Fruit fly (Drosophila melanogaster) whole organism, embryonic: Measurements from ENCODE around the gene GstZ1.

Source experiments
- Ada2b ChIP-seq: fragments of 200-800 bp; sonication (Bioruptor generic); IDR thresholded peaks from 2 replicates; pipeline ENCODE4 v1.3.6; 2022; ENCODE audit warnings: missing biosample characterization, missing genetic modification characterization
- BtbVII ChIP-seq: fragments of 200-800 bp; sonication (Bioruptor generic); optimal IDR thresholded peaks from 3 replicates; lab custom pipeline; 2017; ENCODE audit warnings: missing biosample characterization, mild to moderate bottlenecking, missing genetic modification characterization
- CG10321 ChIP-seq: fragments of 200-800 bp; sonication (Bioruptor generic); IDR thresholded peaks from 2 replicates; pipeline ENCODE4 v1.3.6; 2022; ENCODE audit warnings: missing biosample characterization, missing genetic modification characterization
- CG10366 ChIP-seq: fragments of 200-800 bp; sonication (Bioruptor generic); IDR thresholded peaks from 2 replicates; pipeline ENCODE4 v1.3.6; 2022; ENCODE audit warnings: missing biosample characterization, missing genetic modification characterization
- CG13287 ChIP-seq: fragments of 200-800 bp; sonication (Bioruptor generic); IDR thresholded peaks from 2 replicates; pipeline ENCODE4 v1.3.6; 2022; ENCODE audit warnings: missing biosample characterization, missing genetic modification characterization; ENCODE audit not compliant: partially characterized antibody
- CG13624 ChIP-seq: fragments of 200-800 bp; sonication (Bioruptor generic); optimal IDR thresholded peaks from 2 replicates; lab custom pipeline; 2016; ENCODE audit warnings: missing biosample characterization, missing genetic modification characterization
- CG16863 ChIP-seq: fragments of 200-800 bp; sonication (Bioruptor generic); optimal IDR thresholded peaks from 3 replicates; lab custom pipeline; 2016; ENCODE audit warnings: missing biosample characterization, missing genetic modification characterization
- CG17612 ChIP-seq: fragments of 200-800 bp; sonication (Bioruptor generic); IDR thresholded peaks from 2 replicates; pipeline ENCODE4 v1.3.6; 2022; ENCODE audit warnings: missing biosample characterization, missing genetic modification characterization
- CG17829 ChIP-seq: fragments of 200-800 bp; optimal IDR thresholded peaks from 2 replicates; lab custom pipeline; 2019; ENCODE audit warnings: missing biosample characterization, mild to moderate bottlenecking, missing genetic modification characterization, moderate library complexity
- CG3726 ChIP-seq: fragments of 200-800 bp; sonication (Bioruptor generic); IDR thresholded peaks from 3 replicates; pipeline ENCODE4, ENCODE4 v1.3.6; 2022; ENCODE audit warnings: missing biosample characterization, missing genetic modification characterization
- CG3995 ChIP-seq: fragments of 200-800 bp; sonication (Bioruptor generic); optimal IDR thresholded peaks from 3 replicates; lab custom pipeline; 2016; ENCODE audit warnings: missing biosample characterization, missing genetic modification characterization
- CG42726 ChIP-seq: fragments of 200-800 bp; sonication (Bioruptor generic); IDR thresholded peaks from 2 replicates; pipeline ENCODE4 v1.3.6; 2022; ENCODE audit warnings: missing biosample characterization, missing genetic modification characterization; ENCODE audit not compliant: partially characterized antibody
- CG4328 ChIP-seq: fragments of 200-800 bp; sonication (Bioruptor generic); optimal IDR thresholded peaks from 3 replicates; lab custom pipeline; 2017; ENCODE audit warnings: missing biosample characterization, missing genetic modification reagents, missing genetic modification characterization
- CG4404 ChIP-seq: fragments of 200-800 bp; sonication (Bioruptor generic); IDR thresholded peaks from 2 replicates; pipeline ENCODE4 v1.3.6; 2022; ENCODE audit warnings: missing biosample characterization, missing genetic modification characterization
- CG4707 ChIP-seq: fragments of 200-800 bp; sonication (Bioruptor generic); optimal IDR thresholded peaks from 2 replicates; lab custom pipeline; 2018; ENCODE audit warnings: missing biosample characterization, mild to moderate bottlenecking, missing genetic modification characterization, moderate library complexity
- CG6854 ChIP-seq: fragments of 200-800 bp; sonication (Bioruptor generic); optimal IDR thresholded peaks from 3 replicates; lab custom pipeline; 2017; ENCODE audit warnings: missing biosample characterization, mild to moderate bottlenecking, missing genetic modification characterization
- CG7372 ChIP-seq: fragments of 200-800 bp; sonication (Bioruptor generic); IDR thresholded peaks from 2 replicates; pipeline ENCODE4 v1.3.6; 2022; ENCODE audit warnings: missing biosample characterization, missing genetic modification characterization
- CG9817 ChIP-seq: fragments of 200-800 bp; sonication (Bioruptor generic); optimal IDR thresholded peaks from 2 replicates; lab custom pipeline; 2018; ENCODE audit warnings: missing biosample characterization, mild to moderate bottlenecking, missing genetic modification characterization, moderate library complexity
- CrebB ChIP-seq: fragments of 200-800 bp; sonication (Bioruptor generic); optimal IDR thresholded peaks from 3 replicates; lab custom pipeline; 2018; ENCODE audit warnings: missing biosample characterization, mild to moderate bottlenecking, missing genetic modification characterization
- E2f1 ChIP-seq: fragments of 200-800 bp; sonication (Bioruptor generic); IDR thresholded peaks from 2 replicates; pipeline ENCODE4 v1.3.6; 2022; ENCODE audit warnings: missing biosample characterization, missing genetic modification characterization
- Ets97D ChIP-seq: fragments of 200-800 bp; sonication (Bioruptor generic); optimal IDR thresholded peaks from 3 replicates; lab custom pipeline; 2016; ENCODE audit warnings: missing biosample characterization, missing genetic modification characterization
- Fer1 ChIP-seq: fragments of 200-800 bp; sonication (Bioruptor generic); optimal IDR thresholded peaks from 2 replicates; lab custom pipeline; 2017; ENCODE audit warnings: missing biosample characterization, mild to moderate bottlenecking, missing genetic modification characterization
- Hey ChIP-seq: fragments of 200-800 bp; sonication (Bioruptor generic); optimal IDR thresholded peaks from 3 replicates; lab custom pipeline; 2018; ENCODE audit warnings: missing biosample characterization, mild to moderate bottlenecking, missing genetic modification characterization
- Hr39 ChIP-seq: fragments of >200 bp; optimal IDR thresholded peaks from 2 replicates; lab custom pipeline; 2017
- Max ChIP-seq: fragments of 200-800 bp; sonication (Bioruptor generic); optimal IDR thresholded peaks from 2 replicates; lab custom pipeline; 2016; ENCODE audit warnings: missing biosample characterization, mild to moderate bottlenecking, missing genetic modification characterization
- Med ChIP-seq: fragments of 200-800 bp; sonication (Bioruptor generic); peaks from one replicate; lab custom pipeline; 2016; ENCODE audit warnings: missing biosample characterization, missing genetic modification characterization, mild to moderate bottlenecking, inconsistent platforms, moderate library complexity
- Sin3A ChIP-seq: fragments of >200 bp; optimal IDR thresholded peaks from 2 replicates; lab custom pipeline; 2018
- Sox100B ChIP-seq: fragments of 200-800 bp; sonication (Bioruptor generic); optimal IDR thresholded peaks from 3 replicates; lab custom pipeline; 2018; ENCODE audit warnings: missing biosample characterization, mild to moderate bottlenecking, missing genetic modification characterization
- Vsx1 ChIP-seq: fragments of 200-800 bp; sonication (Bioruptor generic); optimal IDR thresholded peaks from 2 replicates; lab custom pipeline; 2017; ENCODE audit warnings: missing biosample characterization, mild to moderate bottlenecking, missing genetic modification characterization, missing genetic modification reagents
- abd-A ChIP-seq: fragments of 200-800 bp; sonication (Bioruptor generic); optimal IDR thresholded peaks from 3 replicates; lab custom pipeline; 2019; ENCODE audit warnings: missing biosample characterization, mild to moderate bottlenecking, missing genetic modification characterization, moderate library complexity
- ara ChIP-seq: fragments of 200-800 bp; sonication (Bioruptor generic); IDR thresholded peaks from 2 replicates; pipeline ENCODE4 v1.3.6; 2022; ENCODE audit warnings: missing biosample characterization, missing genetic modification characterization
- ash1 ChIP-seq: fragments of 200-800 bp; sonication (Bioruptor generic); optimal IDR thresholded peaks from 2 replicates; lab custom pipeline; 2018; ENCODE audit warnings: missing biosample characterization, mild to moderate bottlenecking, missing genetic modification characterization
- bcd ChIP-seq: fragments of 200-800 bp; sonication (Bioruptor generic); optimal IDR thresholded peaks from 2 replicates; lab custom pipeline; 2017; ENCODE audit warnings: missing biosample characterization, mild to moderate bottlenecking, missing genetic modification characterization
- cad ChIP-seq: fragments of >200 bp; optimal IDR thresholded peaks from 2 replicates; lab custom pipeline; 2017; ENCODE audit warnings: missing biosample characterization, missing genetic modification characterization
- crol ChIP-seq: fragments of 200-800 bp; sonication (Bioruptor generic); IDR thresholded peaks from 2 replicates; pipeline ENCODE4 v1.3.6; 2022; ENCODE audit warnings: missing biosample characterization, missing genetic modification characterization
- dimm ChIP-seq: fragments of 200-800 bp; sonication (Bioruptor generic); IDR thresholded peaks from 2 replicates; pipeline ENCODE4 v1.3.6; 2022; ENCODE audit warnings: missing biosample characterization, missing genetic modification characterization
- grau ChIP-seq: fragments of 200-800 bp; optimal IDR thresholded peaks from 3 replicates; lab custom pipeline; 2019; ENCODE audit warnings: missing biosample characterization, mild to moderate bottlenecking, missing genetic modification characterization, moderate library complexity
- grn ChIP-seq: fragments of 200-800 bp; sonication (Bioruptor generic); optimal IDR thresholded peaks from 3 replicates; lab custom pipeline; 2017; ENCODE audit warnings: missing biosample characterization, missing genetic modification characterization
- ham ChIP-seq: fragments of 200-800 bp; sonication (Bioruptor generic); IDR thresholded peaks from 2 replicates; pipeline ENCODE4 v1.3.6; 2022; ENCODE audit warnings: missing biosample characterization, missing genetic modification characterization
- prd ChIP-seq, 3 experiments: fragments of >200 bp in 2 of 3; fragments of 200-800 bp in 1 of 3; sonication (Bioruptor generic) in 1 of 3; optimal IDR thresholded peaks in 2 of 3; IDR thresholded peaks in 1 of 3; 2 replicates in 2 of 3; 3 replicates in 1 of 3; pipeline versions ENCODE4 v1.3.6 to Lab custom; 2017 to 2022; ENCODE audit warnings: missing biosample characterization in 1 of 3, missing genetic modification characterization in 1 of 3
- sc ChIP-seq, 3 experiments: fragments of >200 bp in 2 of 3; fragments of 200-800 bp in 1 of 3; sonication (Bioruptor generic) in 1 of 3; optimal IDR thresholded peaks; 2 replicates in 2 of 3; 3 replicates in 1 of 3; lab custom pipeline; 2017; ENCODE audit warnings: mild to moderate bottlenecking in 1 of 3, missing biosample characterization in 1 of 3, missing genetic modification characterization in 1 of 3, missing genetic modification reagents in 1 of 3
- scrt ChIP-seq: fragments of 200-800 bp; sonication (Bioruptor generic); optimal IDR thresholded peaks from 2 replicates; lab custom pipeline; 2018; ENCODE audit warnings: missing biosample characterization, mild to moderate bottlenecking, missing genetic modification characterization, moderate library complexity
- sens-2 ChIP-seq: fragments of 200-800 bp; sonication (Bioruptor generic); IDR thresholded peaks from 2 replicates; pipeline ENCODE4 v1.3.6; 2022; ENCODE audit warnings: missing biosample characterization, missing genetic modification characterization
- sim ChIP-seq: fragments of 200-800 bp; sonication (Bioruptor generic); IDR thresholded peaks from 2 replicates; pipeline ENCODE4 v1.3.6; 2022; ENCODE audit warnings: missing biosample characterization, missing genetic modification characterization
- tll ChIP-seq, 2 experiments: fragments of 200-800 bp in 1 of 2; fragments of >200 bp in 1 of 2; sonication (Bioruptor generic) in 1 of 2; optimal IDR thresholded peaks; 2 replicates each; lab custom pipeline; 2017 to 2019; ENCODE audit warnings: missing biosample characterization in 2 of 2, missing genetic modification characterization in 2 of 2, mild to moderate bottlenecking in 1 of 2, moderate library complexity in 1 of 2
- unpg ChIP-seq: fragments of 200-800 bp; sonication (Bioruptor generic); optimal IDR thresholded peaks from 3 replicates; lab custom pipeline; 2018; ENCODE audit warnings: missing biosample characterization, mild to moderate bottlenecking, missing genetic modification characterization, moderate library complexity
- wor ChIP-seq: fragments of 200-800 bp; sonication (Bioruptor generic); IDR thresholded peaks from 2 replicates; pipeline ENCODE4 v1.3.6; 2022; ENCODE audit warnings: missing biosample characterization, missing genetic modification characterization

Gene GstZ1

dm6 chr3R:9436358-9436972 is 19.9 kb downstream of the GstZ1 start (continued):
- TF ChIP-seq CrebB (tag; lab: Kevin White, UChicago), result no peak
- peak; percentile 18 for TF ChIP-seq grn
- no peak for TF ChIP-seq CG9817 (tag; lab: Kevin White, UChicago)
- no peak for TF ChIP-seq prd (optimal IDR thresholded peaks at IDR 0.05; lab: Kevin White, UChicago)
- no peak for TF ChIP-seq prd (GFP tag; IDR thresholded peaks at IDR 0.05; lab: Robert Waterston, UW)
- no peak for TF ChIP-seq CG3726 (GFP tag; lab: Robert Waterston, UW)
- TF ChIP-seq CG3995 (GFP tag; lab: Kevin White, UChicago), result peak; percentile 80
- TF ChIP-seq Sox100B, result no peak
- no peak for TF ChIP-seq CG7372 (GFP tag; lab: Robert Waterston, UW)
- peak; percentile 37; the same call in 1 of the 2 replicates for TF ChIP-seq CG42726 (GFP tag; lab: Robert Waterston, UW)
- TF ChIP-seq CG4707 (GFP tag; lab: Kevin White, UChicago), result no peak
- no peak for TF ChIP-seq Ada2b (GFP tag; lab: Robert Waterston, UW)
- TF ChIP-seq bcd (GFP tag; lab: Kevin White, UChicago), result no peak
- TF ChIP-seq dimm (GFP tag; lab: Robert Waterston, UW), result no peak
- TF ChIP-seq sc (optimal IDR thresholded peaks at IDR 0.05; lab: Kevin White, UChicago), result no peak
- TF ChIP-seq sc (GFP tag; optimal IDR thresholded peaks at IDR 0.05; lab: Kevin White, UChicago), result no peak
- peak; percentile 47 for TF ChIP-seq Fer1 (GFP tag; lab: Kevin White, UChicago)
- no peak for TF ChIP-seq CG6854 (GFP tag; lab: Kevin White, UChicago)
- no peak for TF ChIP-seq grau (tag; lab: Kevin White, UChicago)
- TF ChIP-seq scrt (GFP tag; lab: Kevin White, UChicago), result no peak
- TF ChIP-seq Sin3A (lab: Kevin White, UChicago), result no peak
- peak; percentile 8 for TF ChIP-seq CG16863
- TF ChIP-seq BtbVII (GFP tag; lab: Kevin White, UChicago), result peak; percentile 39
- peak; percentile 89 for TF ChIP-seq abd-A (tag; lab: Kevin White, UChicago)
- no peak for TF ChIP-seq cad (GFP tag; lab: Kevin White, UChicago)
- TF ChIP-seq Ets97D (GFP tag; lab: Kevin White, UChicago), result no peak
- 0 out of 2 replicates have a peak, but pooled peaks have one; percentile 38 for TF ChIP-seq sens-2 (GFP tag; lab: Robert Waterston, UW)
- TF ChIP-seq E2f1 (GFP tag; lab: Robert Waterston, UW), result no peak; the same call in 1 of the 2 replicates
- no peak for TF ChIP-seq CG17612
- TF ChIP-seq Vsx1 (GFP tag; lab: Kevin White, UChicago), result no peak
- no peak for TF ChIP-seq ara (GFP tag; lab: Robert Waterston, UW)
- no peak for TF ChIP-seq Max
- TF ChIP-seq tll (GFP tag; optimal IDR thresholded peaks at IDR 0.05; lab: Kevin White, UChicago), result no peak
- no peak for TF ChIP-seq Hr39
- TF ChIP-seq crol, result peak; percentile 92
- no peak for TF ChIP-seq CG17829
- no peak for TF ChIP-seq sim (GFP tag; lab: Robert Waterston, UW)
- TF ChIP-seq CG13287 (GFP tag; lab: Robert Waterston, UW), result peak; percentile 53; the same call in 1 of the 2 replicates
- TF ChIP-seq Med (GFP tag; lab: Kevin White, UChicago), result peak; percentile 30
- TF ChIP-seq wor (GFP tag; lab: Robert Waterston, UW), result no peak
- no peak for TF ChIP-seq CG4404 (GFP tag; lab: Robert Waterston, UW)
- TF ChIP-seq Hey (tag; lab: Kevin White, UChicago), result peak; percentile 24
- TF ChIP-seq ash1 (GFP tag; lab: Kevin White, UChicago), result no peak
- no peak for TF ChIP-seq ham (GFP tag; lab: Robert Waterston, UW)
- no peak for TF ChIP-seq unpg
- no peak for TF ChIP-seq CG4328 (GFP tag; lab: Kevin White, UChicago)
- no peak for TF ChIP-seq CG10321 (GFP tag; lab: Robert Waterston, UW)
- TF ChIP-seq CG13624 (GFP tag; lab: Kevin White, UChicago), result no peak
- no peak for TF ChIP-seq CG10366 (GFP tag; lab: Robert Waterston, UW)
